Worm (Caenorhabditis elegans): ENCODE results near the gene T13C2.2.

DNA sequence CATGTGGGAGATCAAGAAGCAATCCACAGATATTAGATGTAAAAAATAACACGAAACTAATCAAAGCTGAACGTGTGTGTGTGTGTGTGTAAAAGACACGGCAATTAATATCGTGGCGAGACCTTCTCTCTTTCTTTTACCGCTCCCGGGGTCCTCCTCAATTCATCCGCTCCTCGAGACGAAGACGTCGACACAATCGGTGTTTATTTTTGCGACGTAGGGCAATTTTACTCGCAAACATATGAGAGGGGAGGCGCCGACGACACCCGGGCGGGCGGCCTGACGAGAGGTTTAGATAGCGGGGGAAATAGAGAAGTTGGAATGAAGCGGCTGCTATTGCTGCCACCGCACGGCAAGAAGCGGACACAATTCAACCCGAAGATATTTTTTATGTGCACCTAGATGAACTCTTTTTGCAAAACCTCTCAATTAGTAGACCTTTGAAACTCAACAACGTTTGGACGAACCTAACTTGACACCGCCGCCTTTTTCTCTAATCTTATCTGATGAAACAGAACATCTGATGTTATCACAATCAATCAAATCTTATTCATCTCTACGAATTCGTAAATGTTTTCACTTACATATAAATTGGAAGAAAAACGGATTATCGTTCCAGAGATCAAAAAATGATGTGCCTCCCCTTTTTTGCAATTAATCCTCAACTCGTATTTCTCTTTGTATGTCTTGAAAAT is 40.9 kb downstream of the T13C2.2 start:
- TF ChIP-seq zag-1 (tag; optimal IDR thresholded peaks at IDR 0.05) = no peak
- TF ChIP-seq nhr-25 (tag; optimal IDR thresholded peaks at IDR 0.05) = peak; percentile 12
- no peak for TF ChIP-seq ama-1 (optimal IDR thresholded peaks at IDR 0.05)
- no peak for TF ChIP-seq mdl-1 (tag; optimal IDR thresholded peaks at IDR 0.05)
- TF ChIP-seq nhr-6 (tag; optimal IDR thresholded peaks at IDR 0.05) = no peak
- no peak for TF ChIP-seq ZK546.5 (tag; optimal IDR thresholded peaks at IDR 0.05)

Data from whole organism, L2 larva.